Fruit fly (Drosophila melanogaster): ENCODE data around the gene Oatp26F.

The Oatp26F gene

DNA sequence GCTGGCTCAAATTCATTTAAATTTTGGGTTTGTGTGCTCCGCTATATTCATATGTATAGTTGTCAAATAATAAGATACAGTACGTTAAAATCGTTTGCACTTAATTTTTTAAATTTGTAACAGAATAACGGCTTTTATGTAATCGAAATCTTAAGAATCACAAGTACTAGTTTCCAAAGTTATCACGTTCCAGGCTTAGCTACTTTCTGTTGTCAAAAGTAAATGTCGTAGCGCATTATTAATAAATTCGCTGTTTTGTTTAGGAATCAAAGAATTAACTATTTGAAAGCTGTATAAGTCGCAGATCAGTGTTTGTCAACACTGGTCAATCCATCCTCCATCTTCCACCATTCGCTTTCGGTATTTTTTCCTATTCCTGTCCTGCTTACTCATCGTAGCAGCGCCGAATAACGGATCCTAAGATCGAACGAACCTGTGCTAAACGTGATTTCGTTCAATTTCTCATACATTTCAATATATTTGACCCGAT, 31.4 kb upstream of the Oatp26F start, which contains the start of the genes CG13771, CG34310 and cup:
Gene CG13771, minus strand, starts transcription at position 51 of the 490 bp plus-strand sequence.
Gene CG34310, plus strand, starts transcription at position 103 of the 490 bp plus-strand sequence.
Gene cup, plus strand, starts transcription at position 103 of the 490 bp plus-strand sequence.
- TF ChIP-seq CG7101 (tag; optimal IDR thresholded peaks at IDR 0.05), result no peak
- peak; percentile 43 for TF ChIP-seq ovo (GFP tag; optimal IDR thresholded peaks at IDR 0.05)
- TF ChIP-seq Mnt (GFP tag; optimal IDR thresholded peaks at IDR 0.05), result no peak
- TF ChIP-seq CG14711 (tag; optimal IDR thresholded peaks at IDR 0.05), result no peak
- TF ChIP-seq tj (GFP tag; optimal IDR thresholded peaks at IDR 0.05), result no peak
- no peak for TF ChIP-seq Hr96 (GFP tag; optimal IDR thresholded peaks at IDR 0.05)
- no peak for TF ChIP-seq CG5204 (GFP tag; optimal IDR thresholded peaks at IDR 0.05)
- no peak for TF ChIP-seq cic (GFP tag; optimal IDR thresholded peaks at IDR 0.05)
- TF ChIP-seq pad (GFP tag; optimal IDR thresholded peaks at IDR 0.05), result no peak

DNA sequence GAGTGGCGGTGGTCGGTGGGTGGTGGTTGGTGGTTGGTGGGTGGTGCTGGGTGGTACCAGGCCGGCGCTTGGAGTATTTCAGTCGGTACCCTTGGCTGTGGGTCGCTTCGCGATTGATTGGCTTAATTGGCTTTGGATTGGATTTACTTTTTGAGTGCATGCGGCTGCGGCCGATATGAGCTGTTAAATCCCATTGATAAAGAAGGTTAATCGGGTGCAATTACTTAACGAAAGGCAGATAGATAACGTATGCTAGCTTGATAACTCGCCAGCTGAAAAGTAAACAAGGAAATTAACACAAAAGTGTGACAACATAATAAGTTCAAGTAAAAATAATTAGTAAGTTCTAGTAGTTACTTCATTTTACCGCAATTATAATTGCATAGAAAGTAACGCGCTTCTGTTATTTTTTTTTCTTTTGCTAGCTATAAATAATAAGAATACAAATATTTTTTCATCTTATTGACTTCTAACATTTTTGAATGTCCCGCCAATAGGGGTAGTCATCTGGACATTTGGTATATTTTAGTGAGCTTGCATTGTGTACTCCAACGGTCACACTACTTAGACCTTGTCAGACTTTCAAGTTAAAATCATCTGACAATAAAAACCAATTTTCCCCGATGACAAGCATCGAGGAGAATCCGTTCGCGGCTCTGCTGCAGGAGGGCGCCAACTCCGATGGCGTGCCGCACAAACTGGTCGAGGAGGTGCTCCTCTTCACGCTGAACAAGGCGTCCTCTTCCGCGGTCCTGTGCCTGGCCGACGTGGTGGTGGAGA, 26.0 kb upstream of the Oatp26F start, which contains the start of the genes CG31636 and Ube4A:
Gene CG31636, minus strand, starts transcription at position 184 of the 780 bp plus-strand sequence.
Gene Ube4A, plus strand, starts transcription at position 549 of the 780 bp plus-strand sequence.
- TF ChIP-seq tj (GFP tag; optimal IDR thresholded peaks at IDR 0.05) (no peak), cic (GFP tag; optimal IDR thresholded peaks at IDR 0.05) (peak; percentile 8), CG7101 (tag; optimal IDR thresholded peaks at IDR 0.05) (no peak), CG11617 (GFP tag; optimal IDR thresholded peaks at IDR 0.05) (no peak), CG14711 (tag; optimal IDR thresholded peaks at IDR 0.05) (no peak), CG12768 (GFP tag; optimal IDR thresholded peaks at IDR 0.05) (no peak), Crg-1 (GFP tag; optimal IDR thresholded peaks at IDR 0.05) (no peak)

DNA sequence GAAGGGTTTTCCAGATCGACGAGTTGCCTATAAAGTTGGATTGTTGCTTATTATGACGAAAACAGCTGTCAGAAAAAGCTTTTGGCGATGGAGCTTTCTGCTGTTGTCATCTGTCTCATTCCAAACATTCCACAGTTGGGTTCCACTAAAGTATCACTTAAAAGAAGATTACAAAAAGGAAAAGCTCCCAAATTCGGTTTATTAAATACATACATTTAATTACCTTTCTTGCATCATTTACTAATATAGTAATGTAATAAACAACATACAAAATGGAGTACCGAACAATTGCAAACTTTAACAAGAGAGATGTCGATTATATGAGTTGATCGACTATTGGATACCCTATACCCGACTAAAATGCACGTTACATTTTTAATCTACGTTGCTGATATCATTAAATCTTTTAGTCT, 24.1 kb upstream of the Oatp26F start, which contains the start of gene CG31633:
Gene CG31633, minus strand, starts transcription at position 58 of the 413 bp plus-strand sequence.
- TF ChIP-seq CG11617 (GFP tag; optimal IDR thresholded peaks at IDR 0.05), result no peak
- no peak for TF ChIP-seq bab1 (GFP tag; optimal IDR thresholded peaks at IDR 0.05)
- TF ChIP-seq CG7045 (GFP tag; optimal IDR thresholded peaks at IDR 0.05), result no peak
- TF ChIP-seq CG12768 (GFP tag; optimal IDR thresholded peaks at IDR 0.05), result no peak
- TF ChIP-seq cnc (optimal IDR thresholded peaks at IDR 0.05), result no peak
- no peak for TF ChIP-seq Mnt (GFP tag; optimal IDR thresholded peaks at IDR 0.05)
- no peak for TF ChIP-seq pad (GFP tag; optimal IDR thresholded peaks at IDR 0.05)
- no peak for TF ChIP-seq cic (GFP tag; optimal IDR thresholded peaks at IDR 0.05)
- no peak for TF ChIP-seq Crg-1 (GFP tag; optimal IDR thresholded peaks at IDR 0.05)
- TF ChIP-seq CG14711 (tag; optimal IDR thresholded peaks at IDR 0.05), result no peak
- TF ChIP-seq CG33017 (tag; optimal IDR thresholded peaks at IDR 0.05), result no peak
- TF ChIP-seq ovo (GFP tag; optimal IDR thresholded peaks at IDR 0.05), result no peak

DNA sequence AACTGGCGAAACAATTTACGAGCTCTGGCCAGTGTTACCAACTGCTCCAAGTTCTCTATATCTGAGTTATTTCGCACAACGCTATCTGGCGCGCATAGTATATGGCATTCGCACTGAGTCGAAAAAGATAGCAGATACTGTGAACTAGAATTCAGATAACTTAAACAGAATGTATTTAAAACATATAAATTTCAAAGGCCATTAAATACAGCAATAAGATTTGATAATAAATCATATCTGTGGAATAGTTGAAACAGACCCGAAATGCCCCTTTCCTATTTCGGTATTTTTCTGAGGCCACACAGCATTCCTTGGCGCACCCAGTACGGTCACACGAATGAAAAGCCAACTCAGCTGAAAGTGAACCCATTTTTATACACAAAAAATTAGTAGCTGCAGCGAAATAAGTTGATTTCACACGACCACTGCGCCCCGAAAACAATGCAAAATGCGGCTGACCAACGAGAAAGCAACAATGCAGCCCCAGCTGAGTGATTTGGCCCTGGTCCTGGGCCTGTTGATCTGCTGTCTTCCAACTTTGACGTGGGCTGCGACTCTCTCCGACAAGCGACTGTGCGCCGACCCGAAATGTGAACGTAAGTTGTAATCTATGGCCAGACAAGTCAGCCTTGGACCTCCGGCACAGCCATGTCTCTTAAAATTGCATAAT, 17.0 kb upstream of the Oatp26F start, which contains the start of the genes CG31635 and Tango1:
Gene CG31635, minus strand, starts transcription at position 30 of the 670 bp plus-strand sequence.
Gene Tango1, plus strand, starts transcription at position 304 of the 670 bp plus-strand sequence.
- TF ChIP-seq pad (GFP tag; optimal IDR thresholded peaks at IDR 0.05) (peak; percentile 9), CG12768 (GFP tag; optimal IDR thresholded peaks at IDR 0.05) (no peak), toe (GFP tag; optimal IDR thresholded peaks at IDR 0.05) (no peak), cnc (optimal IDR thresholded peaks at IDR 0.05) (no peak), Hr96 (GFP tag; optimal IDR thresholded peaks at IDR 0.05) (no peak), CG11617 (GFP tag; optimal IDR thresholded peaks at IDR 0.05) (no peak), tj (GFP tag; optimal IDR thresholded peaks at IDR 0.05) (peak; percentile 98), kay (GFP tag; ENCODE audit: borderline replicate concordance) (no peak), ovo (GFP tag; optimal IDR thresholded peaks at IDR 0.05) (no peak), CG7101 (tag; optimal IDR thresholded peaks at IDR 0.05) (peak; percentile 32), CG1620 (GFP tag; optimal IDR thresholded peaks at IDR 0.05) (peak; percentile 8), CG14711 (tag; optimal IDR thresholded peaks at IDR 0.05) (peak; percentile 60), Crg-1 (GFP tag; optimal IDR thresholded peaks at IDR 0.05) (no peak), Mnt (GFP tag; optimal IDR thresholded peaks at IDR 0.05) (no peak), cic (GFP tag; optimal IDR thresholded peaks at IDR 0.05) (peak; percentile 0), Clk (GFP tag; optimal IDR thresholded peaks at IDR 0.05) (no peak), CG33017 (tag; optimal IDR thresholded peaks at IDR 0.05) (no peak), bab1 (GFP tag; optimal IDR thresholded peaks at IDR 0.05) (peak; percentile 46), CG7045 (GFP tag; optimal IDR thresholded peaks at IDR 0.05) (peak; percentile 10), CG5204 (GFP tag; optimal IDR thresholded peaks at IDR 0.05) (no peak)

DNA sequence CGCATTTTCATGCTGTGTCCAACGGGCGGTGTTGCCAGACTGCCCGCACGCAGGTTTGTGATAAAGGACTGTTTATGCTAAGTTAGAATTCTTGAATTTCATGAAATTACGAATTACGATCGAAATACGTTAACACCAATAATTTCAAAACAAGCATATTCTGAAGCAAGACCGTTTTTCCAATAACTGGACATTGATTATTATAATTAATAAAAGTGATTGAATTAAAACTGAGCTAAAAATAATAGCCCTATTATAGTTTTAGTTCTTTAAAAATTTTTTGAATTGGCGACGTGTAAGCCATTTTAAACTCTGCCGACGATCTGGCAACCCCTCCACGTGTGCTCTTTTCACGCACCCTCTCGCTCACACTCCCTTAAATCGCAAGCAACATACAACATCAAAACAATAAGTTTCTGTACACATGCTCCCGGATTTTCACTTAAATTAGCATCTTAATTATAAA, 16.0 kb upstream of the Oatp26F start:
- TF ChIP-seq CG1620 (GFP tag; optimal IDR thresholded peaks at IDR 0.05) (peak; percentile 82), Mnt (GFP tag; optimal IDR thresholded peaks at IDR 0.05) (peak; percentile 83), CG11617 (GFP tag; optimal IDR thresholded peaks at IDR 0.05) (peak; percentile 95), CG7045 (GFP tag; optimal IDR thresholded peaks at IDR 0.05) (peak; percentile 97), CG12768 (GFP tag; optimal IDR thresholded peaks at IDR 0.05) (peak; percentile 94), ovo (GFP tag; optimal IDR thresholded peaks at IDR 0.05) (peak; percentile 88), CG33017 (tag; optimal IDR thresholded peaks at IDR 0.05) (peak; percentile 93), cic (GFP tag; optimal IDR thresholded peaks at IDR 0.05) (peak; percentile 64), CG7101 (tag; optimal IDR thresholded peaks at IDR 0.05) (peak; percentile 92), CG14711 (tag; optimal IDR thresholded peaks at IDR 0.05) (peak; percentile 85), pad (GFP tag; optimal IDR thresholded peaks at IDR 0.05) (peak; percentile 78), cnc (optimal IDR thresholded peaks at IDR 0.05) (no peak), Hr96 (GFP tag; optimal IDR thresholded peaks at IDR 0.05) (no peak), CG5204 (GFP tag; optimal IDR thresholded peaks at IDR 0.05) (no peak), Clk (GFP tag; optimal IDR thresholded peaks at IDR 0.05) (peak; percentile 88), Crg-1 (GFP tag; optimal IDR thresholded peaks at IDR 0.05) (peak; percentile 91), bab1 (GFP tag; optimal IDR thresholded peaks at IDR 0.05) (peak; percentile 91), toe (GFP tag; optimal IDR thresholded peaks at IDR 0.05) (no peak), tj (GFP tag; optimal IDR thresholded peaks at IDR 0.05) (peak; percentile 79)

Measured in whole organism, adult.